Worm (Caenorhabditis elegans) whole organism, early embryonic: ENCODE results near the gene K10C2.12.

Source experiments
- B0310.2 ChIP-seq: sonication (generic microtip); optimal IDR thresholded peaks from 2 replicates; lab custom pipeline; 2016; ENCODE audit warnings: mild to moderate bottlenecking, missing genetic modification characterization, missing compliant biosample characterization
- ama-1 ChIP-seq: fragments of 150-350 bp; optimal IDR thresholded peaks from 2 replicates; lab custom pipeline; 2014
- ets-7 ChIP-seq: sonication (generic microtip); optimal IDR thresholded peaks from 2 replicates; lab custom pipeline; 2016; ENCODE audit warnings: missing genotype, missing genetic modification characterization, missing compliant biosample characterization

DNA sequence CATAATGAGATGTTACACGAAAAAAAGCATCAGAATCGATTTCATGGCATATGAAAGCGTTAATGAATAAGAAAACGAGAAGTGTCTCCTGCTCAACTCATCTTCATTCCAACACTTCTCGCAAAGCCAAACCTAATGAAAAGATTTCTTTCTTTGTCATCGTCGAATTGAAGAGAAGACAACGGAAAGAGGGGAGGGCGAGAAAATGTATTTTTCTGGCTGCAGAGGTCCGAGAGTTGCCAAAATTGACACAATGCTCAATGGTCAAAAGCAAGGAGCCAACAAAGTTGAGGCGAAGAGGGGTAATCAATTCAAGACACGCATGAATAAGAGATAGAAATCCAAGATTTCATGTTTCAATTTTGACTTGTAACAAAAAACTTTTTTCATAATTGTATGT lies 1.5 kb downstream of the K10C2.12 start:
- TF ChIP-seq ama-1 (lab: Kevin White, UChicago) (no peak), B0310.2 (no peak), ets-7 (no peak)
